Fruit fly (Drosophila melanogaster) whole organism, embryonic: Measurements from ENCODE around the gene Rpn2.

Experiments used
- Abd-B ChIP-seq: fragments of 200-800 bp; sonication (Bioruptor generic); optimal IDR thresholded peaks from 2 replicates; lab custom pipeline; 2018; ENCODE audit warnings: missing biosample characterization, mild to moderate bottlenecking, missing genetic modification characterization, moderate library complexity
- Ada2b ChIP-seq: fragments of 200-800 bp; sonication (Bioruptor generic); IDR thresholded peaks from 2 replicates; pipeline ENCODE4 v1.3.6; 2022; ENCODE audit warnings: missing biosample characterization, missing genetic modification characterization
- Bdp1 ChIP-seq: fragments of 200-800 bp; sonication (Bioruptor generic); optimal IDR thresholded peaks from 3 replicates; lab custom pipeline; 2016; ENCODE audit warnings: missing biosample characterization, missing genetic modification characterization
- Blimp-1 ChIP-seq: fragments of 200-800 bp; sonication (Bioruptor generic); optimal IDR thresholded peaks from 3 replicates; lab custom pipeline; 2018; ENCODE audit warnings: missing biosample characterization, missing genetic modification characterization, mild to moderate bottlenecking, moderate library complexity, missing genetic modification reagents
- CG10147 ChIP-seq: fragments of 200-800 bp; sonication (Bioruptor generic); optimal IDR thresholded peaks from 2 replicates; lab custom pipeline; 2019; ENCODE audit warnings: missing biosample characterization, mild to moderate bottlenecking, missing genetic modification characterization, moderate library complexity
- CG11093 ChIP-seq: fragments of 200-800 bp; sonication (Bioruptor generic); IDR thresholded peaks from 3 replicates; pipeline ENCODE4 v1.3.6; 2022; ENCODE audit warnings: missing biosample characterization, missing genetic modification characterization
- CG11456 ChIP-seq: fragments of 200-800 bp; sonication (Bioruptor generic); IDR thresholded peaks from 3 replicates; pipeline ENCODE4 v1.3.6; 2022; ENCODE audit warnings: missing biosample characterization, missing genetic modification characterization
- CG12299 ChIP-seq: fragments of 200-800 bp; sonication (Bioruptor generic); optimal IDR thresholded peaks from 2 replicates; lab custom pipeline; 2018; ENCODE audit warnings: missing biosample characterization, mild to moderate bottlenecking, missing genetic modification characterization
- CG13775 ChIP-seq: fragments of 200-800 bp; sonication (Bioruptor generic); optimal IDR thresholded peaks from 3 replicates; lab custom pipeline; 2017; ENCODE audit warnings: missing biosample characterization, mild to moderate bottlenecking, missing genetic modification characterization
- CG15073 ChIP-seq: fragments of 200-800 bp; sonication (Bioruptor generic); optimal IDR thresholded peaks from 2 replicates; lab custom pipeline; 2016; ENCODE audit warnings: missing biosample characterization, missing genetic modification characterization
- CG15601 ChIP-seq: fragments of 200-800 bp; sonication (Bioruptor generic); optimal IDR thresholded peaks from 3 replicates; lab custom pipeline; 2019; ENCODE audit warnings: missing biosample characterization, mild to moderate bottlenecking, missing genetic modification characterization, moderate library complexity
- CG17359 ChIP-seq: fragments of 200-800 bp; sonication (Bioruptor generic); optimal IDR thresholded peaks from 3 replicates; lab custom pipeline; 2018; ENCODE audit warnings: missing biosample characterization, mild to moderate bottlenecking, missing genetic modification characterization, moderate library complexity
- CG17568 ChIP-seq: fragments of 200-800 bp; sonication (Bioruptor generic); optimal IDR thresholded peaks from 2 replicates; lab custom pipeline; 2018; ENCODE audit warnings: missing biosample characterization, mild to moderate bottlenecking, missing genetic modification characterization, moderate library complexity
- CG18011 ChIP-seq: fragments of 200-800 bp; sonication (Bioruptor generic); optimal IDR thresholded peaks from 2 replicates; lab custom pipeline; 2017; ENCODE audit warnings: missing biosample characterization, missing genetic modification characterization, mild to moderate bottlenecking, moderate library complexity, missing genotype
- CG18262 ChIP-seq: fragments of 200-800 bp; optimal IDR thresholded peaks from 3 replicates; lab custom pipeline; 2019; ENCODE audit warnings: missing biosample characterization, mild to moderate bottlenecking, missing genetic modification characterization, moderate library complexity
- CG2199 ChIP-seq: fragments of 200-800 bp; sonication (Bioruptor generic); IDR thresholded peaks from 3 replicates; pipeline ENCODE4 v1.3.6; 2022; ENCODE audit warnings: missing biosample characterization, missing genetic modification characterization
- CG2678 ChIP-seq: fragments of 200-800 bp; sonication (Bioruptor generic); optimal IDR thresholded peaks from 3 replicates; lab custom pipeline; 2019; ENCODE audit warnings: missing biosample characterization, mild to moderate bottlenecking, missing genetic modification characterization, moderate library complexity
- CG30020 ChIP-seq: fragments of 200-800 bp; optimal IDR thresholded peaks from 2 replicates; lab custom pipeline; 2019; ENCODE audit warnings: missing biosample characterization, mild to moderate bottlenecking, missing genetic modification characterization, moderate library complexity
- CG30431 ChIP-seq: fragments of 200-800 bp; sonication (Bioruptor generic); optimal IDR thresholded peaks from 2 replicates; lab custom pipeline; 2017; ENCODE audit warnings: missing biosample characterization, missing genetic modification characterization
- CG3065 ChIP-seq: fragments of 200-800 bp; sonication (Bioruptor generic); optimal IDR thresholded peaks from 2 replicates; lab custom pipeline; 2016; ENCODE audit warnings: missing biosample characterization, missing genetic modification characterization
- CG31224 ChIP-seq: fragments of 200-800 bp; sonication (Bioruptor generic); IDR thresholded peaks from 2 replicates; pipeline ENCODE4 v1.3.6; 2022; ENCODE audit warnings: missing biosample characterization, missing genetic modification characterization
- CG34224 ChIP-seq: fragments of 200-800 bp; sonication (Bioruptor generic); IDR thresholded peaks from 3 replicates; pipeline ENCODE4 v1.3.6; 2022; ENCODE audit warnings: missing biosample characterization, missing genetic modification characterization; ENCODE audit not compliant: partially characterized antibody
- CG34422 ChIP-seq: fragments of 200-800 bp; sonication (Bioruptor generic); IDR thresholded peaks from 3 replicates; pipeline ENCODE4 v1.3.6; 2022; ENCODE audit warnings: missing biosample characterization, missing genetic modification characterization
- CG6689 ChIP-seq: fragments of 200-800 bp; sonication (Bioruptor generic); IDR thresholded peaks from 2 replicates; pipeline ENCODE4 v1.3.6; 2022; ENCODE audit warnings: missing biosample characterization, missing genetic modification characterization
- CG7556 ChIP-seq: fragments of 200-800 bp; sonication (Bioruptor generic); optimal IDR thresholded peaks from 2 replicates; lab custom pipeline; 2017; ENCODE audit warnings: missing biosample characterization, mild to moderate bottlenecking, missing genetic modification characterization
- CG7786 ChIP-seq: fragments of 200-800 bp; sonication (Bioruptor generic); optimal IDR thresholded peaks from 2 replicates; lab custom pipeline; 2016; ENCODE audit warnings: missing biosample characterization, missing genetic modification characterization
- CG9727 ChIP-seq: fragments of 200-800 bp; sonication (Bioruptor generic); optimal IDR thresholded peaks from 3 replicates; lab custom pipeline; 2017; ENCODE audit warnings: missing biosample characterization, mild to moderate bottlenecking, missing genetic modification characterization
- ERR ChIP-seq: fragments of 200-800 bp; sonication (Bioruptor generic); optimal IDR thresholded peaks from 2 replicates; lab custom pipeline; 2016; ENCODE audit warnings: missing biosample characterization, missing genetic modification characterization
- Ets97D ChIP-seq: fragments of 200-800 bp; sonication (Bioruptor generic); optimal IDR thresholded peaks from 3 replicates; lab custom pipeline; 2016; ENCODE audit warnings: missing biosample characterization, missing genetic modification characterization
- HLH4C ChIP-seq: fragments of 200-800 bp; sonication (Bioruptor generic); IDR thresholded peaks from 3 replicates; pipeline ENCODE4 v1.3.6; 2022; ENCODE audit warnings: missing biosample characterization, missing genetic modification characterization; ENCODE audit not compliant: partially characterized antibody
- Hr78 ChIP-seq, 2 experiments: fragments of 200-800 bp in 1 of 2; fragments of >200 bp in 1 of 2; sonication (Bioruptor generic) in 1 of 2; optimal IDR thresholded peaks; 2 replicates each; lab custom pipeline; 2017 to 2019; ENCODE audit warnings: missing biosample characterization in 2 of 2, missing genetic modification characterization in 2 of 2, mild to moderate bottlenecking in 1 of 2, moderate library complexity in 1 of 2
- Myb ChIP-seq: fragments of 200-800 bp; sonication (Bioruptor generic); optimal IDR thresholded peaks from 2 replicates; lab custom pipeline; 2016; ENCODE audit warnings: missing biosample characterization, missing genetic modification characterization
- Sin3A ChIP-seq: fragments of >200 bp; optimal IDR thresholded peaks from 2 replicates; lab custom pipeline; 2018
- Sox100B ChIP-seq: fragments of 200-800 bp; sonication (Bioruptor generic); optimal IDR thresholded peaks from 3 replicates; lab custom pipeline; 2018; ENCODE audit warnings: missing biosample characterization, mild to moderate bottlenecking, missing genetic modification characterization
- Usf ChIP-seq: fragments of 200-800 bp; sonication (Bioruptor generic); optimal IDR thresholded peaks from 2 replicates; lab custom pipeline; 2017; ENCODE audit warnings: missing genotype, missing biosample characterization, missing genetic modification characterization
- ab ChIP-seq: fragments of 200-800 bp; sonication (Bioruptor generic); optimal IDR thresholded peaks from 2 replicates; lab custom pipeline; 2016; ENCODE audit warnings: missing biosample characterization, missing genetic modification characterization
- cato ChIP-seq: fragments of 200-800 bp; sonication (Bioruptor generic); optimal IDR thresholded peaks from 2 replicates; lab custom pipeline; 2016; ENCODE audit warnings: missing biosample characterization, missing genetic modification characterization, borderline replicate concordance
- ci ChIP-seq: fragments of 200-800 bp; sonication (Bioruptor generic); IDR thresholded peaks from 3 replicates; pipeline ENCODE4 v1.3.6; 2022; ENCODE audit warnings: missing biosample characterization, missing genetic modification characterization
- croc ChIP-seq: fragments of 200-800 bp; sonication (Bioruptor generic); conservative IDR thresholded peaks from 3 replicates; pipeline ENCODE4 v1.3.6; 2022; ENCODE audit warnings: missing biosample characterization, missing genetic modification characterization
- dpn ChIP-seq, 2 experiments: fragments of 200-800 bp; sonication (Bioruptor generic); optimal IDR thresholded peaks; 3 replicates each; lab custom pipeline; 2016; ENCODE audit warnings: missing biosample characterization in 2 of 2, missing genetic modification characterization in 2 of 2
- ems ChIP-seq: fragments of 200-800 bp; sonication (Bioruptor generic); optimal IDR thresholded peaks from 3 replicates; lab custom pipeline; 2016; ENCODE audit warnings: missing biosample characterization, missing genetic modification characterization
- jumu ChIP-seq: fragments of 200-800 bp; sonication (Bioruptor generic); optimal IDR thresholded peaks from 3 replicates; lab custom pipeline; 2016; ENCODE audit warnings: missing biosample characterization, missing genetic modification characterization
- kni ChIP-seq: fragments of 200-800 bp; sonication (Bioruptor generic); optimal IDR thresholded peaks from 3 replicates; lab custom pipeline; 2017; ENCODE audit warnings: mild to moderate bottlenecking, missing biosample characterization, missing genetic modification reagents, missing genetic modification characterization
- mld ChIP-seq: fragments of 200-800 bp; sonication (Bioruptor generic); IDR thresholded peaks from 3 replicates; pipeline ENCODE4 v1.3.6; 2022; ENCODE audit warnings: missing biosample characterization, missing genetic modification characterization; ENCODE audit not compliant: partially characterized antibody
- nmo ChIP-seq: fragments of 200-800 bp; sonication (Bioruptor generic); optimal IDR thresholded peaks from 2 replicates; lab custom pipeline; 2018; ENCODE audit warnings: missing biosample characterization, mild to moderate bottlenecking, missing genetic modification characterization, moderate library complexity
- pho ChIP-seq: fragments of 200-800 bp; sonication (Bioruptor generic); optimal IDR thresholded peaks from 2 replicates; lab custom pipeline; 2016; ENCODE audit warnings: missing biosample characterization, missing genetic modification characterization
- sens ChIP-seq: fragments of 200-800 bp; sonication (Bioruptor generic); peaks from one replicate; lab custom pipeline; 2016; ENCODE audit warnings: missing biosample characterization, missing genetic modification characterization
- sna ChIP-seq: fragments of 200-800 bp; sonication (Bioruptor generic); IDR thresholded peaks from 2 replicates; pipeline ENCODE4 v1.3.6; 2022; ENCODE audit warnings: missing biosample characterization, missing genetic modification characterization; ENCODE audit not compliant: partially characterized antibody
- zen ChIP-seq: fragments of 200-800 bp; sonication (Bioruptor generic); optimal IDR thresholded peaks from 3 replicates; lab custom pipeline; 2018; ENCODE audit warnings: missing biosample characterization, mild to moderate bottlenecking, missing genetic modification characterization, moderate library complexity

Gene Rpn2

DNA sequence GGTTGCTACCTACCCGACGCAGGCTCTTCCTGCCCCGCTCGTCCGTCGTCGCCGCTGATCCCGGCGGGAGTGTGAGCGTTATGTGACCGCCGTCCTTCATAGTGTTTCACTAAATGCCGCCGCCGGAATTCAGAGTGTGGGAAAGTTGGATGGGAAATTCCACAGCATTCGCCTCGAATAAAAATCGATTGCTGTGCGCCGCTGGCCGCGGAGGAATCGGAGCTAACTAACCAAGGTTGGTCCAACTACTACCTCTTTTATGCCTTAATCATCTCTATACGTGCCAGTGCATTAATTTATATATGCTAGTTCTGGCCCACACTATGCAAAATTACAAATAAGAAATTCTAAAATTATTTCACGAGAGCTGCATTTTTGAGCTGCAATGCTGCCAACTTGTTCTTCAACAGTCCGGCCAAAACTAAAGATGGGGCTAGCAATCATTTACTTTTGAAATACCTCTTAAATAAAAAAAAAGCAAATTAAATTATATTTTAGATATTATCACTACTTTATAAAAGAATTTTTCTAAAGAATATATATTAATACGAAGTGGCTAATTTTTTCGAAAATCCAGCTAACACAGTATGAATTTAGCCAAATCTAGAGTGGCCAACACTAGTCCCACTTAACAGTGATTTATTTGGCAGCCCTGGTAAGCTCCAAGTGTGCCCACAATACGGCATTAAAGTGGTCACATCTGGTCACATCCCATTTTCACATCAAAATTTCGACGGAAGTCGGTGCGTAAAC, 40.8 kb upstream of the Rpn2 start, which contains the start of the genes alpha-Man-Ib and Pdhb:
Gene alpha-Man-Ib, minus strand, starts transcription at position 425 of the 753 bp plus-strand sequence.
Gene Pdhb, plus strand, starts transcription at position 674 of the 753 bp plus-strand sequence.
- TF ChIP-seq CG34422 (GFP tag; lab: Robert Waterston, UW) (peak; percentile 87), CG3065 (GFP tag; lab: Kevin White, UChicago) (peak; percentile 56), CG18262 (peak; percentile 76), CG12299 (tag; lab: Kevin White, UChicago) (peak; percentile 50), Ets97D (GFP tag; lab: Kevin White, UChicago) (peak; percentile 61), CG31224 (GFP tag; lab: Robert Waterston, UW) (peak; percentile 67), cato (GFP tag; lab: Kevin White, UChicago) (peak; percentile 60), Bdp1 (GFP tag; lab: Kevin White, UChicago) (no peak), CG11456 (GFP tag; lab: Robert Waterston, UW) (peak; percentile 90), Abd-B (GFP tag; lab: Kevin White, UChicago) (peak; percentile 94), CG17359 (peak; percentile 71), CG2199 (GFP tag; lab: Robert Waterston, UW) (no peak), nmo (GFP tag; lab: Kevin White, UChicago) (peak; percentile 92), mld (GFP tag; lab: Robert Waterston, UW) (no peak), ERR (GFP tag; lab: Kevin White, UChicago) (no peak), CG15073 (GFP tag; lab: Kevin White, UChicago) (peak; percentile 29), HLH4C (GFP tag; lab: Robert Waterston, UW) (no peak), dpn (GFP tag; optimal IDR thresholded peaks at IDR 0.05; lab: Kevin White, UChicago) (peak; percentile 30 to 82), CG10147 (GFP tag; lab: Kevin White, UChicago) (no peak), CG34224 (GFP tag; lab: Robert Waterston, UW) (no peak), CG9727 (GFP tag; lab: Kevin White, UChicago) (peak; percentile 81), Usf (GFP tag; lab: Kevin White, UChicago) (peak; percentile 63), sens (GFP tag; lab: Kevin White, UChicago) (peak; percentile 95), Hr78 (GFP tag; optimal IDR thresholded peaks at IDR 0.05; lab: Kevin White, UChicago) (peak in 1 of 2 experiments; percentile 13), ab (GFP tag; lab: Kevin White, UChicago) (no peak), ci (peak; percentile 23; the same call in 1 of the 3 replicates), kni (GFP tag; lab: Kevin White, UChicago) (no peak), CG7556 (GFP tag; lab: Kevin White, UChicago) (peak; percentile 73), jumu (GFP tag; lab: Kevin White, UChicago) (peak; percentile 6), pho (GFP tag; lab: Kevin White, UChicago) (peak; percentile 58), ems (GFP tag; lab: Kevin White, UChicago) (peak; percentile 42), CG11093 (GFP tag; lab: Robert Waterston, UW) (peak; percentile 63; the same call in 1 of the 3 replicates), CG30020 (tag; lab: Kevin White, UChicago) (peak; percentile 76), CG7786 (GFP tag; lab: Kevin White, UChicago) (no peak), Ada2b (peak; percentile 71), CG17568 (GFP tag; lab: Kevin White, UChicago) (no peak), CG13775 (peak; percentile 89), CG2678 (peak; percentile 84), CG15601 (peak; percentile 81), CG18011 (GFP tag; lab: Kevin White, UChicago) (peak; percentile 39), zen (peak; percentile 82), CG30431 (GFP tag; lab: Kevin White, UChicago) (peak; percentile 68), CG6689 (GFP tag; lab: Robert Waterston, UW) (peak; percentile 76), Blimp-1 (GFP tag; lab: Kevin White, UChicago) (no peak), Sin3A (lab: Kevin White, UChicago) (peak; percentile 45), sna (GFP tag; lab: Robert Waterston, UW) (no peak), Myb (GFP tag; lab: Kevin White, UChicago) (peak; percentile 40), croc (GFP tag; lab: Robert Waterston, UW) (peak; percentile 67), Sox100B (GFP tag; lab: Kevin White, UChicago) (no peak)
